Worm (Caenorhabditis elegans) whole organism, L4 larva: Measurements from ENCODE around the gene chil-16.

ENCODE experiments used
- aha-1 ChIP-seq: fragments of 150-350 bp; peaks from one replicate; lab custom pipeline; 2014; ENCODE audit warnings: missing biosample characterization, missing genetic modification characterization
- egl-43 ChIP-seq: fragments of 200-800 bp; sonication (Bioruptor generic); IDR thresholded peaks from 2 replicates; pipeline ENCODE4 v1.3.6; 2022; ENCODE audit warnings: missing genetic modification reagents, missing genetic modification characterization, missing compliant biosample characterization

DNA sequence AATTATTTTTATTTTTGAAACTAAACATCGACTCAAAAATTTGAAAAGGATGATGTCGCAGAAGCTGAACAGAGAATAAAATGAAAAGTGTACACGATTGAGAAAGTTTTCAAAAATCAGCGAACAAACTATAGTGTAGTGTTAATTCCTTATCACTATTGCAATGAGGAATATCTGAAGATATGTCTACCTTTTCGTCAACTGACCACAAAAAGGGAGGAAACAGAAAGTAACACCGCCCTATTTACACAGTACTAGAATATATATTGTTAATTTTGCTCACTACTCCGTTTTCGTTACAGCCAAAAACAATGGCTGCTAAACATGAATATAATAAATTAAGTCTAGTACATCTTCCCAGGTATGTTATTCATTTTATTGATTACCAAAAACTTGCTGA lies 6.2 kb upstream of the chil-16 start, which contains the start of gene chil-18:
- TF ChIP-seq egl-43 (no peak), aha-1 (no peak)
